Fruit fly (Drosophila melanogaster): ENCODE data around the gene CG5421.

Gene CG5421

DNA sequence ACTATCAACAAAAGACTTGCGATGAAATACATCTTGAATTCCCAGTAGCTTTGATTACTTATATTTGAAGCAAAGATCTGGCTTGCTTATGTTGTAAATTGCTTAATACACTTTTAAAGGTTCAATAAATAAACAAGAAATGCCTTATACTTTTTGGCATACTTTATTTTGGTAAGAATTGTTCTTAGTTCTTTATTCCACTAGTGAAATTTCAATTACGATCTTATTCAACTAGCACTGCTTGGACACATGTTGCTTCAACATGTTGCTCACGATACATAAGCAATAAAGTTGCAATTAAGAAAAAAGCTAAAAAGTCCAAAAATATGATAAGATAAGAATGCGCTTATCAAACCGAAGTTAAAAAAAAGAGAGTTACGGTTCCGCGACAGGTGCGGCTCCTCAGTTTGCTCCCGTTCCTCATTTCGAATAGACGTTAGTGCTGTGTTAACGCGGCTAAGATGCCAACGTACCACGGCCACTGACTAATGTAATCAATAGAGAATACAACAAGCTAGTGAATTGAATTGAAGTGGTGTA lies at the start of gene CG5421, which contains the start of gene Oatp33Eb:
Gene CG5421 (minus strand): TSS at position 51 of the 540 bp plus-strand sequence.
Gene Oatp33Eb (plus strand): TSS at position 403 of the 540 bp plus-strand sequence.
- no peak for TF ChIP-seq CTCF (optimal IDR thresholded peaks at IDR 0.05)
- no peak for TF ChIP-seq CG8478 (optimal IDR thresholded peaks at IDR 0.05)

DNA sequence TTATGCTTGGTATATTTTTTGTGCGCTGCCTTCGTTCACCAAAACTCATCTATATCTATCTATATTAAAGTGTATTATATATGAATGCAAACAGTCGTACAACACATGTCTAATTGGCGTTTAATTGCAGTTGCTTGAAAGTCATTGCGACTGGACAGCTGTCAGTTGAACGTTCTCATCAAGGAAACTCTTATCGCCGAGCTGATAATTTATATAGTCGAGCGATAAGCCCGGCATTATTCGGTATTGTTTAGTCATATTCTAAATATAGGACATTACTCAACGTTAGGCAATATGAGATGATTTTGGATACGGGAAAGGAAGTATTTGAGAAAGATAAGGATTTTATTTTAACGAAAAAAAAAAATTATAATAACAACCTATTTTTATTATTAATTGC lies 47.3 kb upstream of the CG5421 start:
- TF ChIP-seq CG8478 (optimal IDR thresholded peaks at IDR 0.05), result no peak

DNA sequence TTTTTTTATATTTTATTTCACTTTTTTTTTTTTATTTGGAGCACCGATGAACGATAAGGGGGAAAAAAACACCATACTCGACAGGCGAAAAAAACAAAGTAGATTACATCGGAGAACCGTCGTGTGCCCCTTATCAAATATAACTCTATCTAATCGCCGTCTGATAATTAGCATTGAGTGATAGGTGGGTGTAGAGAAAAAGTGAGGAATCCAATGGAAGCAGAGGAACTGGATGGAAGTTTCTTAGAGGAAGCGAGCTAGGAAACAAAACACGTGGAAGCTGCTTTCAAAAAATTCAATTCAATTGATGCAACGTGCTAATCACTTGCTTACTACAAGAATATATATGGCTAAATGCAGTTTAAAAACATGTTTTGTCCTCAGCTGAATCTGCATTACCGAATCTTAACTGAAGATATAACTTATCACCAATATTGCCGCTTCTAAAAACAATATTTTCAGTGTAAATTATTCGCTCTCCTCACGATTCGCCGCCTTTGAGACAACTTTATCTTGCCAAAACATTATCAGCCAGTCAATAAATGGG lies 45.9 kb upstream of the CG5421 start:
- TF ChIP-seq CG8478 (optimal IDR thresholded peaks at IDR 0.05) (no peak), CTCF (optimal IDR thresholded peaks at IDR 0.05) (no peak)

DNA sequence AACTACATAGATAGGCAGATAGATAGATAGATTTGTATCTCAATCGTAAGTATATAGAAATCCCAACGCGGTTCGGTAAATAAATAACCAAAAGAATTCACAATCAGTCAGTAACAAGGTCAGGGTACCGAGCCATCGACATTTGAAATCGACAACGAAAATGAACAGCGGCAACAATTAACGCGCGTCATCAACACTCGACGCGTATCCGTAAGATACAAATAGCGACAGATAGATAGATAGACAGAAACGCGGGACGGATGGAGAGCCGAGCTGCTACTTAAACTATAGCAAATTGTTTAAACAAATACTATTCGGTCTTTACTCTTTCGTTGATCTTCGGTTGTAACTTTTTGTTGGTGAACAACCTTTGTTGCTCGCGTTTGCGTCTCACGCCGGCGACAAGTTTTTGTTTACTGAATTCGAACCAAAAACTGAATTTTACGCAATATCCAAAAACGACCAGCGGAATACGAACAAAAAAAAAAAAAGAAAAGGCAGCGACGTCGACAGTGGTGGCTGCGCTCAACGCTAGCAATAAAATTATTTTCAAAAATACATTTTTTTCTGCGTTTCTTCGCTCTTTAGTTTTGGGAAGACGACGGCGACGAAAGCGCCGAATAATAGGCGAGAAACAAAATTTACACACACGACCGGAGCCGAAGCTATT lies 45.3 kb upstream of the CG5421 start:
- no peak for TF ChIP-seq CG8478 (optimal IDR thresholded peaks at IDR 0.05)
- no peak for TF ChIP-seq CTCF (optimal IDR thresholded peaks at IDR 0.05)

DNA sequence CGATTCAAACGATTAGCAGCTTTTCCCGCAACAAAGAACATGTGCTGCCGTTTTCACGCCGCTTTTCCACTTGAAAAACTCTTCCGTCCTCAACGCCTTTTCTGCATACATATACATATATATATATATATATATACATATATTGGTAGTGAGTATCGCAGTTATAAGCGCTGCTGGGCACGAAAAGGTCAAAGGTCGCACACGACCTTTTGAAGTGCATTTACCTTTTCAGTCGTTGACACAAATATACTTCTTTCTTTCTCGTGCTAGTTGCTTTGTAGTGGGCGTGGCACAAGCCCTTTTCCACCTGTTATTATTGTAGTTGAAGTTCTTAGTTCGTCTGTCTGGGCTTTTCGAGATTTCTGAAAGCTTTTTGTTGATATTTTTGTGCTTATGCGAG lies 41.5 kb upstream of the CG5421 start:
- TF ChIP-seq CTCF (optimal IDR thresholded peaks at IDR 0.05) (no peak), CG8478 (optimal IDR thresholded peaks at IDR 0.05) (no peak)

DNA sequence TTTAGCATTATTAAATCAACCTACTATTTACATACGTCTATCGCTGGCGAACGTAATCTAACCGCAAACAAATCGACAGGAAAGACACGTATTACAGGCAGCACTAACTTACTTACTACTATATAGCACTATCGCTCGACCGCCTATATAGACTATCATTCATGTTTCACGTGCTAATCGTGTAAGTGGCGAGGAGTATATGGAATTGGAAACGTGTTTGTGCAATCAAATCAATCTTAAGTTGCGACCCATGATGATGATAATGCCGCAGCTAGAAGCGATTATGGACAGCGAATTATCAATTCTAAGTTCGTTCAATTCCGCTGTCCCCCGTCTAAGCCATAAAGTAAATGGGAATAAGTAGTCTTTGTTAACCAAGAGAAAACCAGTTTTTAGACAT lies 39.9 kb upstream of the CG5421 start:
- TF ChIP-seq CTCF (optimal IDR thresholded peaks at IDR 0.05), result no peak
- no peak for TF ChIP-seq CG8478 (optimal IDR thresholded peaks at IDR 0.05)

DNA sequence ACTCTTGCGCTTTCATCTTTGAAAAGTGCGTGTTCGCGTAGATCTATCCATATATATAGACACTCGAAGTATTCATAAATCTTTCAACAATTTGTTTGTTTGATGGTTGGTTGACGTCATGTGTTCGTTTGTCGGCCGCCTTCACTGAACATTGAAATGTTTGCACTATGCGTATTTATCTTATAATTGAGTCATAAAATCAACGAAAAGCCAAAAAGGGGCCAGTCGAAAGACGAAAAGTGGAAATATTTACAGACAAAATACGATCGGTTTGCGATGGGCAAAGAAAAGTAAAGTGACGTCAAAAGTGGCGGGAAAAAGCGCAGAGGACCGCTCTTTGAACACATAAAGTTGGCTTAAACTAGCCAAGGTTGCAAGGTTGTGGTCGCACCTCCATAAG lies 39.4 kb upstream of the CG5421 start:
- TF ChIP-seq CG8478 (optimal IDR thresholded peaks at IDR 0.05), result no peak
- TF ChIP-seq CTCF (optimal IDR thresholded peaks at IDR 0.05), result no peak

DNA sequence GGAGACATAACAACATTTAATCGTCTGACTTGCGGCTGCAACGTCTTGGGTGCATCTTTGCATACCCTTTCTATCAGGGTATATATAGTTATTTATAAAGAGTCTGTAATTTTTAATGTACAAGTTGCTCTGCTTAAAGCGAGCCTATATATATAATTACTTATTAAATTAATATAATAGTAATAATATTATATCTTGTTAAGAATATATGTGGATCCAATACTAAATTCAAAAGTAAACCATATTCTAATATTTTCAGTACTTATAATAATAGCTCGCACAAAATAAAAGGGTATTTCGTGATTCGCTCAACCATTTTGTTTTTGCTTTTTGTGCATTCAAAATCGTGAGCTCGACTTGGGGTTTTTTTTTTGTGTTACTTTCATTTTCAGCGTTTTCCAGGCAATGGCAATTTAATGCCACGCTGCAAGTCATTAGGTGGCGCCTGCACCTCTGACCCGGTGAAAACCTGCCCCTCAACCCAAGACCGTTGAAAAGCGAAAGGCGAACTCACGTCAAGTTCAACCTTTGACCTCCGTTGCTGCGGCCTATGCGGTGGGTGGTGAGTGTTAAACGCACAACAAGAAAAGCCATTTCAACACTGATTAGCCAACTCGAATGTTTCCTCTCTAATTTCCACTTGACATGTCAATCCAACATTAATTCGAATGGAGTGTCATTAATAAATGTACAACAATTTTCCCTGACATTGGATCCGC lies 38.1 kb upstream of the CG5421 start:
- TF ChIP-seq CG8478 (optimal IDR thresholded peaks at IDR 0.05) (no peak), CTCF (optimal IDR thresholded peaks at IDR 0.05) (no peak)

DNA sequence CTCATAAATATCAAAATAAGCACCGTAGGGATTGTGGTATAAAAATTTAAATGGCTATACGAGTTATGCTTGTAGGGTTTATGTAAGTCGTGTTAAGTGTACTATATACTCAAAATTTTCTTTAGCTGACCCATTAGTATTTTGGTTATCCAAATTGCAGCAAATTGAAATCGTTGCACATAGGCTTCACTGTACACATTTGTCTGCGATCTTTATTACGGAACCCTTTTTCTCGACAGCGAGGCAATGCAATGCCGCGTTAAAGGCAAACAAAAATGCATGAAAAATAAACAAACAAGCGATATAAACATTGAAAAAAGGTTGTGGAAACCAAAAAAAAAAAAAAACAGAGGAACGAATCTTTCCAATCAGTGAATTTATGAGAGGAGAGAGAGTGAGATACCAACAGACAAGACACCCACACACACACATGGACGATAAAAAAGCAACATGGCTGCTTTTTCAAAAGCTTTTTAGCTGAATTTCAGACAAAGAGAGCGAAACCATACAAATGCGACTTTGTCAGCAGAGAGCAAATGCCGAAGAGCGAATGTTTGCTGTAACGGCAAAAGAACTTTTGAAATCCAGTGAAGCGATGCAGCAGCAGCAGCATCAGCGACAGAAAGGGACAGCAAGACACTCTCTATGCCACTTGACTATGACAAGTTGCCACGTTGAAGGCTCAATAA lies 36.1 kb upstream of the CG5421 start:
- TF ChIP-seq CTCF (optimal IDR thresholded peaks at IDR 0.05) (no peak), CG8478 (optimal IDR thresholded peaks at IDR 0.05) (no peak)

DNA sequence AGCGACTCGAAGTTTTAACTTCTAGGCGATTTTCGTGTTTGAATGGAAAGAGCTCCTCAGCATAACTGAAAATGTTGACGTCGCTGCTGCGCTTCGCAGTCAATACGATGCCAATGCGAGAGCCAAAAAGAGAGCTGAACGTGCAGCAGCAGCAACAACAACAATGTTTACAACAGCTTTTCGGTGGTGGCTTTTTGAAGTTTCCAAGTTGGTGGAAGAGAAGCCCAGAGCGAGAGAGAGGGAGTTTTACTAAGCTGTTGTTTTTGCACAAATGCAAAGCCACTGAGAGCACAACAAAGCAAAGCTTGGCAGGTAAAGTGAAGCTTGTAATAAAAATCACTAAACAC lies 35.6 kb upstream of the CG5421 start:
- TF ChIP-seq CTCF (optimal IDR thresholded peaks at IDR 0.05), result no peak
- no peak for TF ChIP-seq CG8478 (optimal IDR thresholded peaks at IDR 0.05)

DNA sequence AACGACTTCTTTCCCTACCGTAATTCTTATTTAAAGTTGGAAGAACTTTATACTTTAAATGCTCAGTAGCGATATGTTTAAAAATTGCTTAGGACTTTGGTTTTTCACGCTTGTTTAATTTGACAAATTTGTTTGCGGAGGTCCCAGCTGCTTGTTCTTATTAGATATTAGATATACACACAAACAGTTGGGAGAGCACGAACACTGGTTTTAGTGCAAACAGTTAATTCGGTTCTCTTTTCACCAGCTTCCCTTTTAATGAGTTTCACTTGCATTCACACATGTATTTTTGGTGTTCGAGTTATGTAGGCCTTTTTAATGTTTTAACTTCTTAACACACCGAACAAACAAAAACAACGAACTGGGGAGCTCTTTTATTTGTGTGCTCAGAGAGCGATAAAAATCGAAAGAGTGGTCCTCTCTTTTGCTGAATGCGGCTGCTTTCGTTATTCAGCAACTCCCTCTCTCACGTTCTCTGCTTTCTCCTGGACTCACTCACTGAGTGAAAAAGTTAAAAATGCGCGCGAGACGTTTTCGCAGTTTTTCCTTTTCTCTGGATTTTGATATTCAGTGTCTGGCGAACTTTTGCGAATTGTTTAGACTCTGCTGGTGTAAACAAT lies 34.9 kb upstream of the CG5421 start:
- TF ChIP-seq CTCF (optimal IDR thresholded peaks at IDR 0.05), result no peak

DNA sequence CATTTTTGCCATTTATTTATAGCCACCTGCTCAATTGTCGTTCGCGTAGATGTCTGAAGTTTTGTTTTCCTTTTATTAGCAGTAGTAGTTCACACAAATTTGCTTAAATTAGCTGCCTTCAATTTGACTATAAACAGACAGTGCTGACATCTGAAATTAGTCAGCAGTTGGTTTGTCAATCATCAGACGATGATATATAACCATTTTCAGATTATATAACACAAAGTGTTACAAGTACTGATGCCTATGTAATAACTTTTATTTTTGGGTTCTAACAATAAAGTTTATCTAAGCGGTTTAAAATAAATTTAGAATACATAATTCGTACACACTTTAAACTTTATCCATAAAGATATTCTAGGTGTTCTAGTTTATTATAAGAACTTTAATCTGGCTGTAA lies 33.8 kb upstream of the CG5421 start:
- TF ChIP-seq CTCF (optimal IDR thresholded peaks at IDR 0.05) (no peak), CG8478 (optimal IDR thresholded peaks at IDR 0.05) (no peak)

DNA sequence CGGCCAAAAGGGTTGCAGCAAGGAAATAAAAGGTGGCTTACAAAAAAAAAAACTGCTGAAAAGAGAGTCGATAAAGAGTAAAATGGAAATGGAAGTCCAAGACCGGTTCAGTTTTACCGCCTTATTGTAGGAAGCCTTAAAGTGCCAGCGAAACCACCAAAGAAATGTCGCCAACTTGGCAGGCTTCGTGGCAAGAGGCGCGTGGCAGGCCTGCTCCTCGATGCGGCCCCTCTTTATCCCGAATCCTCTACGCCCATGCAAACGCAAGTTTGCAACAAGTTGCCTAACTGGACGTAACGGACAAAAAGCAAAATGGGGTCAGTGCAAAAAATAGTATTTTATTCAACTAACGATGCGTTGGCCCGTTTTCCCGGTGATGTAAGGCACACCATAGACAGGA lies 32.9 kb upstream of the CG5421 start:
- TF ChIP-seq CTCF (optimal IDR thresholded peaks at IDR 0.05) (no peak), CG8478 (optimal IDR thresholded peaks at IDR 0.05) (no peak)

DNA sequence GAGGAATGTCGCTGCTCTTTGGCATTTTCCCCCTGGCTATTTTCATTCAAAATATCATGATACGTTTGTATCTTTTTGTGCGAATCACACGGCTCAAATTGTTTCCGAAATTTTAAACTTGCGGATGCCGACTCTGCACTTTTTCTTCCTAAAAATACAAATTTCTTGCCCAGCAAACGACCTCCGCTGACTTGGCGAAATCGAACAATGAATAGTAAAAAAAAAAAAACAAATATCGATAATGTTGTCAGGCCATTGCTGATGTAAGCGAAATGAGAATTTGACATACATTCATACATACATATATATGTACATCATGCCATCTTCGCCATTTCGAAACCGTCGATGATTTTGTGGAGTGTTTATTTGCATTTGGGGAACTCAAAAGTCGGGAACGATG lies 32.1 kb upstream of the CG5421 start:
- TF ChIP-seq CTCF (optimal IDR thresholded peaks at IDR 0.05) (no peak), CG8478 (optimal IDR thresholded peaks at IDR 0.05) (no peak)

DNA sequence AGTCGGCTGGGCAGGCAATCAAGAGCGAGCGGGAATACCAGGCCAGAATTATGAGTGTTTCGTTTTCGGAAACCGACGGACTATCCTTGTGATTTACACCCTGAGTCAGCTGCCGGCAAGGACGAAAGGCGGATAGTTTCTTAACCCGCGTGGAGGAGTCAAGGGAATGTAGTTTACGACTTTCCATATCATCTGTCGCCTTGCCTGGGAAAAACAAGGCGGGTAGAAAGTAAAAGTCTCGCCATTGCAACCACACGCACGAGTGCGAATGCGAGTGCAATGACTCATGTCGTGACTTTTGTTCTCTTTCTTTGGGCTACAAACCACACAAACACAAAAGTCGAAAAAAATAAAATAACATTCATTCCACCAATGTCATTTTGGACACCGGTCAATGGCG lies 30.6 kb upstream of the CG5421 start:
- TF ChIP-seq CG8478 (optimal IDR thresholded peaks at IDR 0.05) (no peak), CTCF (optimal IDR thresholded peaks at IDR 0.05) (no peak)

Measured in S2 (cell line).